Fruit fly (Drosophila melanogaster) whole organism: ENCODE measurements around the gene ato.

Experiments
- CG8478 ChIP-seq: fragments of >200 bp; optimal IDR thresholded peaks from 2 replicates; lab custom pipeline; 2018; ENCODE audit warnings: inconsistent platforms
- psq ChIP-seq: fragments of >200 bp; optimal IDR thresholded peaks from 2 replicates; lab custom pipeline; 2017

- TF ChIP-seq CG8478 (no peak), psq (lab: Kevin White, UChicago) (no peak)
Observed at dm6 chr3R:8277494-8278293, at the start of gene ato.
